Fruit fly (Drosophila melanogaster) Kc167 (cell line): ENCODE data around the gene Prx4.

ENCODE experiments used
- Myc ChIP-seq: fragments of >200 bp; optimal IDR thresholded peaks from 2 replicates; lab custom pipeline; 2017; ENCODE audit warnings: missing external identifiers
- Sin3A ChIP-seq: fragments of >200 bp; optimal IDR thresholded peaks from 2 replicates; lab custom pipeline; 2018; ENCODE audit warnings: missing external identifiers
- h ChIP-seq: fragments of >200 bp; optimal IDR thresholded peaks from 3 replicates; lab custom pipeline; 2018; ENCODE audit warnings: missing external identifiers
- psq ChIP-seq: fragments of >200 bp; optimal IDR thresholded peaks from 2 replicates; lab custom pipeline; 2017; ENCODE audit warnings: missing external identifiers
- ttk ChIP-seq: sonication (Bioruptor generic); optimal IDR thresholded peaks from 2 replicates; lab custom pipeline; 2017; ENCODE audit warnings: missing external identifiers

DNA sequence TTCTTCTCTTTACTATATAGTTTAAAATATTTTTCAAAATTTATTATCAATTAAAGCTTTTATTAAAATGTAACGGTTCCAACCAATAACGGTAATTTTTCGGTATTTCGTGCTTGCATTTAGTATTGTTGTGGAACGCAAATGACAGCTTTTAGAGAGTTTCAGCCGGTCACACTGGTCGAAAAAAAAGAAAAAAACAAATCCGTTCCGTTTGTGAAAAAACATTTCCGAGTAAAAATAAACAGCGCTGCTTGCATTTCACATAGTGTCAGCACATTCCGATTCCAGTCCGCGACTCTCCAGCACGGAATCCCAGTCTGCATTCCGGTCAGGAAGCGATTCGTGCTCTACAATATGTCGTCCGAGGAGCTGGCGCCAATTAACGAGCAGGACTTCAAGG is 8.0 kb downstream of the Prx4 start, which contains the start of gene CG32485:
- no peak for TF ChIP-seq ttk (lab: Kevin White, UChicago)
- TF ChIP-seq Sin3A (lab: Kevin White, UChicago) = no peak
- no peak for TF ChIP-seq Myc (lab: Kevin White, UChicago)
- TF ChIP-seq psq = no peak
- no peak for TF ChIP-seq h (lab: Kevin White, UChicago)
